Worm (Caenorhabditis elegans) whole organism, L2 larva: ENCODE results near the gene spsb-2.
A peak's percentile ranks its signal among the peaks of the same experiment; 100 is the strongest.

Source experiments
- C34F6.9 ChIP-seq: fragments of 150-350 bp; optimal IDR thresholded peaks from 2 replicates; lab custom pipeline; 2014; ENCODE audit warnings: missing biosample characterization, missing genetic modification characterization
- F13H6.1 ChIP-seq: sonication (generic microtip); optimal IDR thresholded peaks from 2 replicates; lab custom pipeline; 2016; ENCODE audit warnings: missing genetic modification characterization, missing compliant biosample characterization
- R02D3.7 ChIP-seq: fragments of 150-350 bp; optimal IDR thresholded peaks from 2 replicates; lab custom pipeline; 2014; ENCODE audit warnings: missing biosample characterization, missing genetic modification characterization
- Y55F3AM.14 ChIP-seq: fragments of 200-800 bp; sonication (Bioruptor generic); optimal IDR thresholded peaks from 2 replicates; lab custom pipeline; 2018; ENCODE audit warnings: mild to moderate bottlenecking, missing genetic modification characterization, missing compliant biosample characterization
- ZK546.5 ChIP-seq: sonication (generic microtip); optimal IDR thresholded peaks from 2 replicates; lab custom pipeline; 2017; ENCODE audit warnings: missing biosample characterization, missing genetic modification characterization
- aly-2 ChIP-seq: fragments of 150-350 bp; optimal IDR thresholded peaks from 2 replicates; lab custom pipeline; 2014; ENCODE audit warnings: missing biosample characterization, missing genetic modification characterization
- ama-1 ChIP-seq: fragments of 150-350 bp; optimal IDR thresholded peaks from 2 replicates; lab custom pipeline; 2018; ENCODE audit warnings: inconsistent platforms
- blmp-1 ChIP-seq: sonication (generic microtip); optimal IDR thresholded peaks from 2 replicates; lab custom pipeline; 2017; ENCODE audit warnings: missing genetic modification characterization, mild to moderate bottlenecking, missing compliant biosample characterization, antibody characterized with exemption, moderate library complexity; ENCODE audit not compliant: insufficient read depth
- ceh-82 ChIP-seq: fragments of 150-350 bp; optimal IDR thresholded peaks from 2 replicates; lab custom pipeline; 2014; ENCODE audit warnings: missing biosample characterization, missing genetic modification characterization
- crh-2 ChIP-seq: sonication (generic microtip); optimal IDR thresholded peaks from 2 replicates; lab custom pipeline; 2017; ENCODE audit warnings: missing biosample characterization, missing genetic modification characterization
- dmd-4 ChIP-seq: sonication (generic microtip); optimal IDR thresholded peaks from 2 replicates; lab custom pipeline; 2017; ENCODE audit warnings: missing biosample characterization, missing genetic modification characterization
- elt-1 ChIP-seq: fragments of 150-350 bp; optimal IDR thresholded peaks from 2 replicates; lab custom pipeline; 2014; ENCODE audit warnings: missing biosample characterization, missing genetic modification characterization
- elt-3 ChIP-seq: sonication (generic microtip); optimal IDR thresholded peaks from 2 replicates; lab custom pipeline; 2017; ENCODE audit warnings: missing biosample characterization, missing genetic modification characterization
- fos-1 ChIP-seq: fragments of 150-350 bp; optimal IDR thresholded peaks from 2 replicates; lab custom pipeline; 2014; ENCODE audit warnings: missing biosample characterization, missing genetic modification characterization
- gmeb-1 ChIP-seq: fragments of 150-350 bp; optimal IDR thresholded peaks from 2 replicates; lab custom pipeline; 2014; ENCODE audit warnings: missing biosample characterization, missing genetic modification characterization
- lin-11 ChIP-seq: fragments of 150-350 bp; sonication (generic microtip); optimal IDR thresholded peaks from 2 replicates; lab custom pipeline; 2014; ENCODE audit warnings: missing biosample characterization, missing genetic modification characterization, inconsistent platforms, mixed read lengths
- lin-13 ChIP-seq: fragments of 150-350 bp; optimal IDR thresholded peaks from 2 replicates; lab custom pipeline; 2014; ENCODE audit warnings: missing biosample characterization, missing genetic modification reagents, missing genetic modification characterization
- lin-39 ChIP-seq: fragments of 150-350 bp; optimal IDR thresholded peaks from 2 replicates; lab custom pipeline; 2014; ENCODE audit warnings: missing biosample characterization, missing genetic modification reagents, missing genetic modification characterization
- lsy-2 ChIP-seq, 2 experiments: fragments of 150-350 bp in 1 of 2; sonication (generic microtip) in 1 of 2; optimal IDR thresholded peaks; 2 replicates each; lab custom pipeline; 2014 to 2017; ENCODE audit warnings: missing biosample characterization in 2 of 2, missing genetic modification characterization in 2 of 2
- mab-5 ChIP-seq: fragments of 150-350 bp; optimal IDR thresholded peaks from 2 replicates; lab custom pipeline; 2014; ENCODE audit warnings: missing biosample characterization, missing genetic modification characterization
- mbf-1 ChIP-seq: sonication (generic microtip); optimal IDR thresholded peaks from 2 replicates; lab custom pipeline; 2017; ENCODE audit warnings: missing biosample characterization, missing genetic modification characterization
- mdl-1 ChIP-seq, 2 experiments: fragments of 150-350 bp in 1 of 2; sonication (generic microtip) in 1 of 2; optimal IDR thresholded peaks; 2 replicates each; lab custom pipeline; 2017; ENCODE audit warnings: missing biosample characterization in 2 of 2, missing genetic modification characterization in 2 of 2
- nhr-10 ChIP-seq: sonication (generic microtip); optimal IDR thresholded peaks from 2 replicates; lab custom pipeline; 2017; ENCODE audit warnings: missing biosample characterization, missing genetic modification characterization
- nhr-12 ChIP-seq: fragments of 150-350 bp; optimal IDR thresholded peaks from 2 replicates; lab custom pipeline; 2014; ENCODE audit warnings: missing biosample characterization, missing genetic modification characterization
- nhr-129 ChIP-seq: fragments of 150-350 bp; optimal IDR thresholded peaks from 2 replicates; lab custom pipeline; 2014; ENCODE audit warnings: missing biosample characterization, missing genetic modification characterization
- nhr-21 ChIP-seq: fragments of 150-350 bp; optimal IDR thresholded peaks from 2 replicates; lab custom pipeline; 2014; ENCODE audit warnings: missing biosample characterization, missing genetic modification characterization
- nhr-237 ChIP-seq: fragments of 150-350 bp; optimal IDR thresholded peaks from 2 replicates; lab custom pipeline; 2014; ENCODE audit warnings: missing biosample characterization, missing genetic modification characterization
- nhr-6 ChIP-seq: fragments of 150-350 bp; optimal IDR thresholded peaks from 2 replicates; lab custom pipeline; 2014; ENCODE audit warnings: missing biosample characterization, missing genetic modification characterization
- peb-1 ChIP-seq: fragments of 150-350 bp; optimal IDR thresholded peaks from 2 replicates; lab custom pipeline; 2014; ENCODE audit warnings: missing biosample characterization, missing genetic modification characterization
- skn-1 ChIP-seq: sonication (generic microtip); optimal IDR thresholded peaks from 2 replicates; lab custom pipeline; 2017; ENCODE audit warnings: missing biosample characterization, missing genetic modification characterization
- sma-3 ChIP-seq: sonication (generic microtip); optimal IDR thresholded peaks from 2 replicates; lab custom pipeline; 2016; ENCODE audit warnings: missing genetic modification reagents, missing genetic modification characterization, missing compliant biosample characterization
- sma-9 ChIP-seq, 2 experiments: fragments of 150-350 bp in 1 of 2; sonication (generic microtip) in 1 of 2; optimal IDR thresholded peaks; 2 replicates each; lab custom pipeline; 2014 to 2016; ENCODE audit warnings: missing genetic modification characterization in 2 of 2, mild to moderate bottlenecking in 1 of 2, missing biosample characterization in 1 of 2, missing compliant biosample characterization in 1 of 2, missing genetic modification reagents in 1 of 2, moderate library complexity in 1 of 2
- snpc-4 ChIP-seq: fragments of 150-350 bp; optimal IDR thresholded peaks from 2 replicates; lab custom pipeline; 2014; ENCODE audit warnings: missing biosample characterization, missing genetic modification characterization
- unc-55 ChIP-seq: fragments of 150-350 bp; sonication (generic microtip); optimal IDR thresholded peaks from 3 replicates; lab custom pipeline; 2014; ENCODE audit warnings: missing biosample characterization, missing genetic modification reagents, missing genetic modification characterization
- unc-62 ChIP-seq: fragments of 150-350 bp; optimal IDR thresholded peaks from 2 replicates; lab custom pipeline; 2014; ENCODE audit warnings: missing biosample characterization, missing genetic modification reagents, missing genetic modification characterization
- zag-1 ChIP-seq: fragments of 150-350 bp; optimal IDR thresholded peaks from 2 replicates; lab custom pipeline; 2014; ENCODE audit warnings: missing biosample characterization, missing genetic modification characterization
- ztf-1 ChIP-seq: fragments of 200-800 bp; sonication (Bioruptor generic); conservative IDR thresholded peaks from 2 replicates; pipeline ENCODE4 v1.3.6; 2022; ENCODE audit warnings: missing genetic modification characterization, missing compliant biosample characterization
- ztf-11 ChIP-seq: sonication (generic microtip); optimal IDR thresholded peaks from 2 replicates; lab custom pipeline; 2017; ENCODE audit warnings: missing biosample characterization, missing genetic modification characterization
- ztf-4 ChIP-seq: fragments of 150-350 bp; optimal IDR thresholded peaks from 2 replicates; lab custom pipeline; 2014; ENCODE audit warnings: missing biosample characterization, missing genetic modification characterization

spsb-2 gene

ce11 chrII:15229785-15230393, at the start of gene spsb-2:
TSS of gene spsb-2 (plus strand) at chrII:15230343.
- TF ChIP-seq lsy-2 (tag; optimal IDR thresholded peaks at IDR 0.05; lab: Kevin White, UChicago) (no peak), lin-13 (no peak), ztf-11 (no peak), snpc-4 (tag; lab: Kevin White, UChicago) (no peak), Y55F3AM.14 (no peak), nhr-21 (no peak), lin-39 (no peak), zag-1 (tag; lab: Kevin White, UChicago) (no peak)

ce11 chrII:15183139-15183538, 47.0 kb upstream of the spsb-2 start, which contains the start of gene gst-34:
TSS of gene gst-34 (minus strand) at chrII:15183239.
- TF ChIP-seq lin-11 (tag; lab: Kevin White, UChicago) (no peak), crh-2 (tag; lab: Kevin White, UChicago) (no peak), F13H6.1 (no peak), mdl-1 (tag; optimal IDR thresholded peaks at IDR 0.05; lab: Kevin White, UChicago) (no peak), lin-13 (no peak), nhr-21 (no peak), R02D3.7 (tag; lab: Kevin White, UChicago) (no peak)

DNA sequence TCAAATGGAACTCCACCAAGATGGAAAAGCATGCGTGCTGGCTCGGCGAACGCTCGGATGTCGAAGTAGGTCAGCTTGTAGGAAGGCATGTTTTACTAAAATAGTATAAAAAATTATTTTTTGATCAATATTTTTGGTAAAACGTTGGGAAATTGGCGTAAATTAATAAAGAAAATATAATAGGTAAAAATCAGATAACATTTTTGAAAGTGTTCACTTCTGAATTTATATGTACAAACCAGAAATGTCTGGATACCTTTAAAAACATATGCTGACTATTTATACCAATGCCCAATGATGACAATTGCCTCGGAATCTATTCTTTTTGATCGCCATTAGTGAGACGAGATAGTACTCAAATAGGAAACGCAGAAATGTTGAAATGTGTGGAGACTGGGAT, 44.9 kb upstream of the spsb-2 start, which contains the start of gene gst-35:
TSS of gene gst-35 (minus strand) at position 101 of the 400 bp plus-strand sequence.
- no peak for TF ChIP-seq snpc-4 (tag; lab: Kevin White, UChicago)
- TF ChIP-seq gmeb-1: no peak
- no peak for TF ChIP-seq mbf-1 (tag; lab: Kevin White, UChicago)
- no peak for TF ChIP-seq unc-62 (GFP tag; lab: Kevin White, UChicago)
- no peak for TF ChIP-seq lin-13
- no peak for TF ChIP-seq ama-1
- TF ChIP-seq unc-55 (GFP tag; lab: Kevin White, UChicago): no peak
- TF ChIP-seq nhr-10 (tag; lab: Kevin White, UChicago): no peak
- TF ChIP-seq nhr-6 (tag; lab: Kevin White, UChicago): no peak
- TF ChIP-seq sma-9 (GFP tag; optimal IDR thresholded peaks at IDR 0.05; lab: Kevin White, UChicago): no peak
- no peak for TF ChIP-seq sma-9 (tag; optimal IDR thresholded peaks at IDR 0.05; lab: Kevin White, UChicago)
- TF ChIP-seq mdl-1 (tag; optimal IDR thresholded peaks at IDR 0.05; lab: Kevin White, UChicago): no peak
- no peak for TF ChIP-seq nhr-21
- TF ChIP-seq sma-3 (GFP tag; lab: Kevin White, UChicago): no peak
- TF ChIP-seq zag-1 (tag; lab: Kevin White, UChicago): no peak
- TF ChIP-seq skn-1 (tag; lab: Kevin White, UChicago): no peak
- no peak for TF ChIP-seq nhr-12 (tag; lab: Kevin White, UChicago)
- TF ChIP-seq mab-5 (tag; lab: Kevin White, UChicago): no peak
- TF ChIP-seq fos-1 (tag; lab: Kevin White, UChicago): no peak

- TF ChIP-seq nhr-129 (tag; lab: Kevin White, UChicago): peak; percentile 45
- no peak for TF ChIP-seq lin-13
- TF ChIP-seq elt-1 (tag; lab: Kevin White, UChicago): no peak
- TF ChIP-seq lsy-2 (tag; optimal IDR thresholded peaks at IDR 0.05; lab: Kevin White, UChicago): peak in 1 of 2 experiments; percentile 25
- TF ChIP-seq sma-9 (GFP tag; optimal IDR thresholded peaks at IDR 0.05; lab: Kevin White, UChicago): peak; percentile 45
- TF ChIP-seq sma-9 (tag; optimal IDR thresholded peaks at IDR 0.05; lab: Kevin White, UChicago): no peak
- peak; percentile 70 for TF ChIP-seq unc-55 (GFP tag; lab: Kevin White, UChicago)
- TF ChIP-seq C34F6.9 (tag; lab: Kevin White, UChicago): peak; percentile 76
- no peak for TF ChIP-seq skn-1 (tag; lab: Kevin White, UChicago)
- TF ChIP-seq, all 48 proteins: peak for 5
Measured at ce11 chrII:15189956-15190355, 40.2 kb upstream of the spsb-2 start.

ce11 chrII:15190971-15191370, 39.2 kb upstream of the spsb-2 start:
- no peak for TF ChIP-seq F13H6.1
- peak; percentile 7 for TF ChIP-seq fos-1 (tag; lab: Kevin White, UChicago)
- TF ChIP-seq, all 48 proteins: peak for 1

DNA sequence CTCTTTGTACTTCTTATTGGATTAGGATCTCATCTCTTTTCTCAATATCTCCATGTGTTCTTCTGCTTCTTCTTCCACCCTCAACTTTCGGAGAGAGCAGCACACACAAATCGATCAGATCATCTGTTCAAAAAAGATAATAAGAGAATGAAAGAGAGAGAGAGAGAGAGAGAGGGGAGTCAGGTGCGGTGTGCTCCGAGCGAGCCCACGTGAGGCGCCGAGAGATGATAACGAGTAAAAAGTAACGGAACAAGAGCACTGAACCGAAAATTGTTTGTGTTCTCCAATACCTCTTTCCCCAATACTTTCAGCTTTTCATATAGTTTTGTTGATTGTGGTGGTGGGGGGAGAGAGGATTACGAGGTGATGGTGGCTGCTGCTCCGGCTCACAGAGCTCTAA, 36.2 kb upstream of the spsb-2 start:
- TF ChIP-seq lsy-2 (tag; optimal IDR thresholded peaks at IDR 0.05; lab: Kevin White, UChicago): peak in 1 of 2 experiments; percentile 53
- peak; percentile 66 for TF ChIP-seq F13H6.1
- TF ChIP-seq lin-39: no peak
- TF ChIP-seq C34F6.9 (tag; lab: Kevin White, UChicago): peak; percentile 72
- no peak for TF ChIP-seq blmp-1 (tag; lab: Kevin White, UChicago)
- peak; percentile 59 for TF ChIP-seq crh-2 (tag; lab: Kevin White, UChicago)
- TF ChIP-seq nhr-21: no peak
- TF ChIP-seq ZK546.5 (tag; lab: Kevin White, UChicago): no peak
- peak; percentile 44 for TF ChIP-seq ztf-4 (tag; lab: Kevin White, UChicago)
- TF ChIP-seq ceh-82 (tag; lab: Kevin White, UChicago): no peak
- TF ChIP-seq peb-1 (tag; lab: Kevin White, UChicago): no peak
- no peak for TF ChIP-seq R02D3.7 (tag; lab: Kevin White, UChicago)
- no peak for TF ChIP-seq elt-3 (tag; lab: Kevin White, UChicago)
- no peak for TF ChIP-seq aly-2
- TF ChIP-seq nhr-6 (tag; lab: Kevin White, UChicago): no peak
- no peak for TF ChIP-seq mbf-1 (tag; lab: Kevin White, UChicago)
- no peak for TF ChIP-seq unc-62 (GFP tag; lab: Kevin White, UChicago)
- TF ChIP-seq dmd-4 (tag; lab: Kevin White, UChicago): no peak
- TF ChIP-seq Y55F3AM.14: no peak
- TF ChIP-seq nhr-237: no peak
- no peak for TF ChIP-seq mab-5 (tag; lab: Kevin White, UChicago)
- no peak for TF ChIP-seq ztf-1 (GFP tag; lab: Robert Waterston, UW)
- TF ChIP-seq nhr-10 (tag; lab: Kevin White, UChicago): no peak
- no peak for TF ChIP-seq snpc-4 (tag; lab: Kevin White, UChicago)
- TF ChIP-seq fos-1 (tag; lab: Kevin White, UChicago): peak; percentile 56
